Fruit fly (Drosophila melanogaster): ENCODE data around the gene Mkrn1.

The Mkrn1 gene

dm6 chr3L:21529108-21529507 is 4.4 kb downstream of the Mkrn1 start, which contains the start of gene Arv1:
Gene Arv1 (minus strand): TSS chr3L:21529333.
- TF ChIP-seq trem (tag; optimal IDR thresholded peaks at IDR 0.05) = peak; percentile 27
- peak; percentile 7 for TF ChIP-seq CG14710 (tag; optimal IDR thresholded peaks at IDR 0.05)
- peak; percentile 61 for TF ChIP-seq CG9797 (GFP tag; optimal IDR thresholded peaks at IDR 0.05)
- no peak for TF ChIP-seq aop (GFP tag; IDR thresholded peaks at IDR 0.05)
- peak in 1 of 2 experiments; percentile 7 for TF ChIP-seq Pdp1 (GFP tag; optimal IDR thresholded peaks at IDR 0.05)
- TF ChIP-seq CG1603 (tag; optimal IDR thresholded peaks at IDR 0.05) = peak; percentile 28
- TF ChIP-seq stwl (tag; optimal IDR thresholded peaks at IDR 0.05) = peak; percentile 57
- TF ChIP-seq Myb (GFP tag; optimal IDR thresholded peaks at IDR 0.05) = peak; percentile 76
- peak; percentile 19; the same call in 1 of the 2 replicates for TF ChIP-seq CG13287 (GFP tag; IDR thresholded peaks at IDR 0.05; ENCODE audit: partially characterized antibody)
- TF ChIP-seq CG33557 (GFP tag; optimal IDR thresholded peaks at IDR 0.05) = no peak
- peak; percentile 19 to 83 for TF ChIP-seq crp (GFP tag; optimal IDR thresholded peaks at IDR 0.05)
- no peak for TF ChIP-seq Doc3 (GFP tag; IDR thresholded peaks at IDR 0.05; ENCODE audit: partially characterized antibody)
- TF ChIP-seq CG11085 (GFP tag; IDR thresholded peaks at IDR 0.05) = no peak
- TF ChIP-seq BEAF-32 (GFP tag; optimal IDR thresholded peaks at IDR 0.05) = peak; percentile 9
- peak; percentile 48 for TF ChIP-seq CG30020 (tag; optimal IDR thresholded peaks at IDR 0.05)
- TF ChIP-seq phol (tag; optimal IDR thresholded peaks at IDR 0.05) = peak; percentile 22
- TF ChIP-seq E2f2 (GFP tag; IDR thresholded peaks at IDR 0.05) = peak; percentile 29; the same call in 1 of the 2 replicates
- TF ChIP-seq CG9817 (tag; optimal IDR thresholded peaks at IDR 0.05) = no peak
- TF ChIP-seq Opbp (GFP tag; IDR thresholded peaks at IDR 0.05; ENCODE audit: partially characterized antibody) = peak; percentile 14; the same call in 1 of the 3 replicates
- TF ChIP-seq pzg (GFP tag; optimal IDR thresholded peaks at IDR 0.05) = peak; percentile 44
- peak; percentile 59 for TF ChIP-seq MBD-R2 (GFP tag; IDR thresholded peaks at IDR 0.05)
- peak; percentile 81 for TF ChIP-seq gfzf (GFP tag; optimal IDR thresholded peaks at IDR 0.05)
- peak; percentile 54 for TF ChIP-seq MESR4 (GFP tag; optimal IDR thresholded peaks at IDR 0.05)
- TF ChIP-seq YL-1 (GFP tag; optimal IDR thresholded peaks at IDR 0.05) = peak; percentile 53
- no peak for TF ChIP-seq tap (tag; optimal IDR thresholded peaks at IDR 0.05)
- peak; percentile 72; the same call in 1 of the 4 replicates for TF ChIP-seq chinmo (GFP tag; IDR thresholded peaks at IDR 0.05; ENCODE audit: partially characterized antibody)
- peak; percentile 30 for TF ChIP-seq Dp (GFP tag; optimal IDR thresholded peaks at IDR 0.05)

- TF ChIP-seq gro (GFP tag; optimal IDR thresholded peaks at IDR 0.05) = no peak
- TF ChIP-seq maf-S (GFP tag; optimal IDR thresholded peaks at IDR 0.05) = no peak
- TF ChIP-seq CG32767 (GFP tag; IDR thresholded peaks at IDR 0.05) = 0 out of 2 replicates have a peak, but pooled peaks have one; percentile 9
- no peak for TF ChIP-seq Lhr (GFP tag; optimal IDR thresholded peaks at IDR 0.05)
- no peak for TF ChIP-seq trem (tag; optimal IDR thresholded peaks at IDR 0.05)
- peak; percentile 45 for TF ChIP-seq Ets65A (GFP tag)
- no peak for TF ChIP-seq CG18764 (GFP tag; optimal IDR thresholded peaks at IDR 0.05)
- 0 out of 3 replicates have a peak, but pooled peaks have one; percentile 35 for TF ChIP-seq CG17361 (GFP tag; IDR thresholded peaks at IDR 0.05)
- TF ChIP-seq bowl (GFP tag; IDR thresholded peaks at IDR 0.05) = no peak
- TF ChIP-seq Sry-δ (GFP tag; optimal IDR thresholded peaks at IDR 0.05) = no peak
- peak; percentile 77 for TF ChIP-seq sens (GFP tag)
- TF ChIP-seq CG4424 (GFP tag; optimal IDR thresholded peaks at IDR 0.05) = peak; percentile 16
- TF ChIP-seq Sin3A (optimal IDR thresholded peaks at IDR 0.05) = no peak
- no peak for TF ChIP-seq Gsc (GFP tag; IDR thresholded peaks at IDR 0.05)
- no peak for TF ChIP-seq CG3726 (GFP tag; IDR thresholded peaks at IDR 0.05)
- TF ChIP-seq CG10979 (tag; optimal IDR thresholded peaks at IDR 0.05) = peak; percentile 33
- TF ChIP-seq Xrp1 (GFP tag; IDR thresholded peaks at IDR 0.05) = peak; percentile 10; the same call in 1 of the 2 replicates
- TF ChIP-seq Hr78 (GFP tag; optimal IDR thresholded peaks at IDR 0.05) = peak in 1 of 2 experiments; percentile 97
- TF ChIP-seq CG18599 (GFP tag; optimal IDR thresholded peaks at IDR 0.05) = no peak
- TF ChIP-seq CG31224 (GFP tag; IDR thresholded peaks at IDR 0.05) = no peak
- TF ChIP-seq cg (GFP tag; optimal IDR thresholded peaks at IDR 0.05) = peak; percentile 34
- no peak for TF ChIP-seq crc (GFP tag; optimal IDR thresholded peaks at IDR 0.05)
These were observed 9.2 kb downstream of the Mkrn1 start for dm6 chr3L:21524071-21524889.

All from whole organism, embryonic.